1 worm cellular context compared by ENCODE assay signal in genomic region chrIII:3953235-3953634, ce11.
A peak's percentile ranks its signal among the peaks of the same experiment; 100 is the strongest.
TF ChIP-seq lines count a peak whose summit lies in the region.

No protein-coding gene starts in this region.

TF ChIP-seq in whole organism, L1 larva, 84 proteins besides CTCF, POLR2A, EP300 and RAD21 (continued from another document):
- TF ChIP-seq ets-5 (GFP tag; IDR thresholded peaks at IDR 0.05; lab: Robert Waterston, UW) (no peak), unc-30 (tag; optimal IDR thresholded peaks at IDR 0.05; lab: Kevin White, UChicago) (no peak), grh-1 (GFP tag; IDR thresholded peaks at IDR 0.05; lab: Robert Waterston, UW) (no peak), nhr-12 (tag; optimal IDR thresholded peaks at IDR 0.05; lab: Kevin White, UChicago) (no peak), hlh-17 (GFP tag; optimal IDR thresholded peaks at IDR 0.05; lab: Kevin White, UChicago; ENCODE audit: borderline replicate concordance) (no peak), mab-9 (GFP tag; IDR thresholded peaks at IDR 0.05; lab: Robert Waterston, UW) (0 out of 2 replicates have a peak, but pooled peaks have one; percentile 45), fkh-10 (GFP tag; optimal IDR thresholded peaks at IDR 0.05; lab: Kevin White, UChicago) (peak; percentile 4), ceh-90 (tag; optimal IDR thresholded peaks at IDR 0.05; lab: Kevin White, UChicago) (no peak), lsy-2 (tag; optimal IDR thresholded peaks at IDR 0.05; lab: Kevin White, UChicago) (peak; percentile 34 to 62), ceh-82 (tag; optimal IDR thresholded peaks at IDR 0.05; lab: Kevin White, UChicago) (peak in 1 of 3 experiments; percentile 48), irx-1 (tag; optimal IDR thresholded peaks at IDR 0.05; lab: Kevin White, UChicago) (peak; percentile 4), F16B12.6 (tag; optimal IDR thresholded peaks at IDR 0.05; lab: Kevin White, UChicago) (no peak)
TF ChIP-seq in whole organism, L1 larva: peak in this region for 37.
